Fruit fly (Drosophila melanogaster) whole organism, wandering third instar larva: ENCODE measurements around the gene Sumo.

Experiments
- Dfd ChIP-seq: fragments of >200 bp; optimal IDR thresholded peaks from 2 replicates; lab custom pipeline; 2017; ENCODE audit warnings: missing biosample characterization, missing genetic modification characterization
- Hr78 ChIP-seq: fragments of >200 bp; optimal IDR thresholded peaks from 2 replicates; lab custom pipeline; 2017; ENCODE audit warnings: missing biosample characterization, missing genetic modification characterization
- Myc ChIP-seq: fragments of >200 bp; optimal IDR thresholded peaks from 2 replicates; lab custom pipeline; 2017
- Vsx2 ChIP-seq: fragments of 200-300, 225-300 bp; sonication (Bioruptor generic); optimal IDR thresholded peaks from 2 replicates; lab custom pipeline; 2018; ENCODE audit warnings: missing biosample characterization, missing genetic modification characterization; ENCODE audit not compliant: partially characterized antibody
- dl ChIP-seq, 2 experiments: fragments of 175-275, 200-275 bp in 1 of 2; fragments of 200-275 bp in 1 of 2; sonication (Bioruptor generic); optimal IDR thresholded peaks; lab custom pipeline; 2018; ENCODE audit warnings: mild to moderate bottlenecking in 2 of 2, missing biosample characterization in 2 of 2, missing genetic modification characterization in 2 of 2, moderate library complexity in 2 of 2; ENCODE audit not compliant: partially characterized antibody in 2 of 2, insufficient read depth in 1 of 2
- h ChIP-seq: fragments of 200-800 bp; sonication (Bioruptor generic); optimal IDR thresholded peaks from 3 replicates; lab custom pipeline; 2016; ENCODE audit warnings: missing biosample characterization, mild to moderate bottlenecking, missing genetic modification characterization
- pan ChIP-seq: fragments of >200 bp; optimal IDR thresholded peaks from 2 replicates; lab custom pipeline; 2017
- psq ChIP-seq: fragments of 200-800 bp; sonication (Bioruptor generic); optimal IDR thresholded peaks from 3 replicates; lab custom pipeline; 2017; ENCODE audit warnings: missing biosample characterization, mild to moderate bottlenecking, missing genetic modification characterization, moderate library complexity

- TF ChIP-seq dl (GFP tag; optimal IDR thresholded peaks at IDR 0.05; lab: Kevin White, UChicago; ENCODE audit: insufficient read depth in 1 of 2, partially characterized antibody in 2 of 2) (no peak), pan (lab: Kevin White, UChicago) (no peak), psq (GFP tag; lab: Kevin White, UChicago) (no peak), Myc (lab: Kevin White, UChicago) (no peak), h (GFP tag; lab: Kevin White, UChicago) (no peak), Dfd (no peak), Hr78 (GFP tag; lab: Kevin White, UChicago) (no peak), Vsx2 (GFP tag; lab: Kevin White, UChicago) (no peak)
These were observed 7.3 kb downstream of the Sumo start, which contains the start of the genes Atac1 and Hmgcl for dm6 chr2L:6960165-6960564.
